Worm (Caenorhabditis elegans) whole organism, early embryonic: ENCODE measurements around the gene F16G10.13.

Experiments
- B0310.2 ChIP-seq: sonication (generic microtip); optimal IDR thresholded peaks from 2 replicates; lab custom pipeline; 2016; ENCODE audit warnings: mild to moderate bottlenecking, missing genetic modification characterization, missing compliant biosample characterization
- F13C5.2 ChIP-seq: sonication (generic microtip); optimal IDR thresholded peaks from 2 replicates; lab custom pipeline; 2017; ENCODE audit warnings: mild to moderate bottlenecking, missing genetic modification characterization, inconsistent platforms, missing compliant biosample characterization
- aly-1 ChIP-seq: sonication (generic microtip); optimal IDR thresholded peaks from 2 replicates; lab custom pipeline; 2016; ENCODE audit warnings: missing genetic modification characterization, missing compliant biosample characterization
- ama-1 ChIP-seq: fragments of 150-350 bp; optimal IDR thresholded peaks from 2 replicates; lab custom pipeline; 2014
- ceh-13 ChIP-seq: fragments of 200-800 bp; sonication (Bioruptor generic); optimal IDR thresholded peaks from 2 replicates; lab custom pipeline; 2018; ENCODE audit warnings: mild to moderate bottlenecking, missing genetic modification characterization, missing compliant biosample characterization
- ceh-36 ChIP-seq: sonication (generic microtip); optimal IDR thresholded peaks from 2 replicates; lab custom pipeline; 2016; ENCODE audit warnings: missing genetic modification characterization, inconsistent platforms, missing compliant biosample characterization
- ets-7 ChIP-seq: sonication (generic microtip); optimal IDR thresholded peaks from 2 replicates; lab custom pipeline; 2016; ENCODE audit warnings: missing genotype, missing genetic modification characterization, missing compliant biosample characterization
- flt-1 ChIP-seq: fragments of 200-800 bp; sonication (Bioruptor generic); IDR thresholded peaks from 2 replicates; pipeline ENCODE4 v1.3.6; 2022; ENCODE audit warnings: missing genetic modification characterization, missing compliant biosample characterization
- hmbx-1 ChIP-seq: sonication (generic microtip); optimal IDR thresholded peaks from 2 replicates; lab custom pipeline; 2016; ENCODE audit warnings: mild to moderate bottlenecking, missing genetic modification characterization, missing compliant biosample characterization
- hmg-4 ChIP-seq: fragments of 200-800 bp; sonication (Bioruptor generic); optimal IDR thresholded peaks from 2 replicates; lab custom pipeline; 2018; ENCODE audit warnings: mild to moderate bottlenecking, missing genetic modification characterization, missing compliant biosample characterization
- hnd-1 ChIP-seq: sonication (generic microtip); optimal IDR thresholded peaks from 2 replicates; lab custom pipeline; 2016; ENCODE audit warnings: missing genetic modification characterization, missing compliant biosample characterization
- pes-1 ChIP-seq: fragments of 200-800 bp; sonication (Bioruptor generic); IDR thresholded peaks from 2 replicates; pipeline ENCODE4 v1.3.6; 2022; ENCODE audit warnings: missing genetic modification reagents, missing genetic modification characterization, missing compliant biosample characterization
- scrt-1 ChIP-seq: fragments of 200-800 bp; sonication (Bioruptor generic); IDR thresholded peaks from 2 replicates; pipeline ENCODE4 v1.3.6; 2022; ENCODE audit warnings: missing genetic modification characterization, missing compliant biosample characterization
- sea-1 ChIP-seq: fragments of 200-800 bp; sonication (Bioruptor generic); conservative IDR thresholded peaks from 2 replicates; pipeline ENCODE4 v1.3.6; 2022; ENCODE audit warnings: missing genetic modification characterization, missing compliant biosample characterization
- tbx-11 ChIP-seq: fragments of 200-800 bp; sonication (Bioruptor generic); IDR thresholded peaks from 2 replicates; pipeline ENCODE4 v1.3.6; 2022; ENCODE audit warnings: missing genetic modification characterization, missing compliant biosample characterization
- tbx-37 ChIP-seq: fragments of 200-800 bp; sonication (Bioruptor generic); conservative IDR thresholded peaks from 2 replicates; pipeline ENCODE4 v1.3.6; 2022; ENCODE audit warnings: missing genetic modification reagents, missing genetic modification characterization, missing compliant biosample characterization
- tra-4 ChIP-seq: sonication (generic microtip); optimal IDR thresholded peaks from 2 replicates; lab custom pipeline; 2017; ENCODE audit warnings: missing genetic modification characterization, missing compliant biosample characterization

F16G10.13 gene

ce11 chrII:2395864-2396263 is at the start of gene F16G10.13:
Gene F16G10.13 (minus strand): TSS chrII:2395964.
- TF ChIP-seq pes-1: no peak
- TF ChIP-seq ama-1 (lab: Kevin White, UChicago): no peak
- no peak for TF ChIP-seq F13C5.2 (tag; lab: Kevin White, UChicago)

- TF ChIP-seq ceh-36 (tag; lab: Kevin White, UChicago): no peak
- no peak for TF ChIP-seq ceh-13
- TF ChIP-seq sea-1 (GFP tag; lab: Robert Waterston, UW): no peak
- TF ChIP-seq aly-1: no peak
- no peak for TF ChIP-seq F13C5.2 (tag; lab: Kevin White, UChicago)
- no peak for TF ChIP-seq hmbx-1 (tag; lab: Kevin White, UChicago)
- no peak for TF ChIP-seq hnd-1 (tag; lab: Kevin White, UChicago)
- TF ChIP-seq hmg-4 (GFP tag; lab: Kevin White, UChicago): no peak
- no peak for TF ChIP-seq ets-7
- no peak for TF ChIP-seq ama-1 (lab: Kevin White, UChicago)
- no peak for TF ChIP-seq tbx-11 (GFP tag; lab: Robert Waterston, UW)
These were observed 49.4 kb upstream of the F16G10.13 start for ce11 chrII:2445164-2445563.

- no peak for TF ChIP-seq tbx-11 (GFP tag; lab: Robert Waterston, UW)
- TF ChIP-seq hmg-4 (GFP tag; lab: Kevin White, UChicago): no peak
- no peak for TF ChIP-seq F13C5.2 (tag; lab: Kevin White, UChicago)
- no peak for TF ChIP-seq B0310.2
- TF ChIP-seq scrt-1: no peak
- TF ChIP-seq hmbx-1 (tag; lab: Kevin White, UChicago): no peak
- no peak for TF ChIP-seq ceh-13
- TF ChIP-seq aly-1: no peak
- no peak for TF ChIP-seq tra-4
- no peak for TF ChIP-seq ama-1 (lab: Kevin White, UChicago)
- no peak for TF ChIP-seq tbx-37 (GFP tag; lab: Robert Waterston, UW)
- TF ChIP-seq sea-1 (GFP tag; lab: Robert Waterston, UW): no peak
- TF ChIP-seq flt-1 (GFP tag; lab: Robert Waterston, UW): no peak
- no peak for TF ChIP-seq ceh-36 (tag; lab: Kevin White, UChicago)
- TF ChIP-seq hnd-1 (tag; lab: Kevin White, UChicago): no peak
These were observed 47.2 kb upstream of the F16G10.13 start, which contains the start of gene vab-19 for ce11 chrII:2442979-2443378. Gene vab-19 (plus strand): TSS chrII:2443279.

- no peak for TF ChIP-seq flt-1 (GFP tag; lab: Robert Waterston, UW)
- no peak for TF ChIP-seq tra-4
- TF ChIP-seq tbx-37 (GFP tag; lab: Robert Waterston, UW): no peak
- no peak for TF ChIP-seq ama-1 (lab: Kevin White, UChicago)
- no peak for TF ChIP-seq ets-7
- no peak for TF ChIP-seq tbx-11 (GFP tag; lab: Robert Waterston, UW)
- TF ChIP-seq B0310.2: no peak
- TF ChIP-seq hmbx-1 (tag; lab: Kevin White, UChicago): no peak
- no peak for TF ChIP-seq F13C5.2 (tag; lab: Kevin White, UChicago)
- TF ChIP-seq scrt-1: no peak
- TF ChIP-seq pes-1: no peak
- no peak for TF ChIP-seq aly-1
- no peak for TF ChIP-seq hnd-1 (tag; lab: Kevin White, UChicago)
- no peak for TF ChIP-seq hmg-4 (GFP tag; lab: Kevin White, UChicago)
These were observed 46.5 kb upstream of the F16G10.13 start for ce11 chrII:2442243-2442642.

- no peak for TF ChIP-seq hmg-4 (GFP tag; lab: Kevin White, UChicago)
- no peak for TF ChIP-seq sea-1 (GFP tag; lab: Robert Waterston, UW)
- TF ChIP-seq flt-1 (GFP tag; lab: Robert Waterston, UW): no peak
- TF ChIP-seq tbx-11 (GFP tag; lab: Robert Waterston, UW): no peak
- TF ChIP-seq F13C5.2 (tag; lab: Kevin White, UChicago): no peak
These were observed 44.5 kb upstream of the F16G10.13 start for ce11 chrII:2440312-2440711.

ce11 chrII:2438944-2439343 is 43.2 kb upstream of the F16G10.13 start:
- TF ChIP-seq F13C5.2 (tag; lab: Kevin White, UChicago) (no peak), ets-7 (no peak), pes-1 (no peak), tbx-11 (GFP tag; lab: Robert Waterston, UW) (no peak), ceh-13 (no peak), tbx-37 (GFP tag; lab: Robert Waterston, UW) (no peak), B0310.2 (no peak), ceh-36 (tag; lab: Kevin White, UChicago) (no peak), hnd-1 (tag; lab: Kevin White, UChicago) (no peak), flt-1 (GFP tag; lab: Robert Waterston, UW) (no peak), ama-1 (lab: Kevin White, UChicago) (no peak), aly-1 (no peak), tra-4 (no peak), hmbx-1 (tag; lab: Kevin White, UChicago) (no peak), hmg-4 (GFP tag; lab: Kevin White, UChicago) (no peak)

ce11 chrII:2438180-2438579 is 42.4 kb upstream of the F16G10.13 start:
- no peak for TF ChIP-seq tra-4
- no peak for TF ChIP-seq sea-1 (GFP tag; lab: Robert Waterston, UW)
- no peak for TF ChIP-seq ama-1 (lab: Kevin White, UChicago)
- TF ChIP-seq hmg-4 (GFP tag; lab: Kevin White, UChicago): no peak
- no peak for TF ChIP-seq tbx-37 (GFP tag; lab: Robert Waterston, UW)
- no peak for TF ChIP-seq ceh-13
- no peak for TF ChIP-seq flt-1 (GFP tag; lab: Robert Waterston, UW)
- TF ChIP-seq ceh-36 (tag; lab: Kevin White, UChicago): no peak
- TF ChIP-seq F13C5.2 (tag; lab: Kevin White, UChicago): no peak

ce11 chrII:2436757-2437156 is 41.0 kb upstream of the F16G10.13 start:
- TF ChIP-seq tra-4 (no peak), scrt-1 (no peak), tbx-37 (GFP tag; lab: Robert Waterston, UW) (no peak), ceh-13 (no peak), ceh-36 (tag; lab: Kevin White, UChicago) (no peak)
